Fruit fly (Drosophila melanogaster) whole organism, embryonic: ENCODE data around the gene yellow-e2.

Experiments
- Atf3 ChIP-seq: fragments of 200-800 bp; sonication (Bioruptor generic); optimal IDR thresholded peaks from 3 replicates; lab custom pipeline; 2016; ENCODE audit warnings: missing biosample characterization, missing genetic modification characterization
- Atf6 ChIP-seq: fragments of 200-800 bp; sonication (Bioruptor generic); IDR thresholded peaks from 2 replicates; pipeline ENCODE4 v1.3.6; 2022; ENCODE audit warnings: missing biosample characterization, missing genetic modification characterization
- Awh ChIP-seq: fragments of 200-800 bp; sonication (Bioruptor generic); IDR thresholded peaks from 2 replicates; pipeline ENCODE4, ENCODE4 v1.3.6; 2022; ENCODE audit warnings: missing biosample characterization, missing genetic modification characterization
- BEAF-32 ChIP-seq: fragments of 200-800 bp; sonication (Bioruptor generic); optimal IDR thresholded peaks from 3 replicates; lab custom pipeline; 2017; ENCODE audit warnings: missing biosample characterization, missing genetic modification characterization, mild to moderate bottlenecking, moderate library complexity, missing genetic modification reagents
- CG11247 ChIP-seq: fragments of 200-800 bp; sonication (Bioruptor generic); IDR thresholded peaks from 2 replicates; pipeline ENCODE4 v1.3.6; 2022; ENCODE audit warnings: missing biosample characterization, missing genetic modification characterization
- CG11456 ChIP-seq: fragments of 200-800 bp; sonication (Bioruptor generic); IDR thresholded peaks from 3 replicates; pipeline ENCODE4 v1.3.6; 2022; ENCODE audit warnings: missing biosample characterization, missing genetic modification characterization
- CG11695 ChIP-seq: fragments of 200-800 bp; sonication (Bioruptor generic); IDR thresholded peaks from 3 replicates; pipeline ENCODE4 v1.3.6; 2022; ENCODE audit warnings: missing biosample characterization, missing genetic modification characterization
- CG13775 ChIP-seq: fragments of 200-800 bp; sonication (Bioruptor generic); optimal IDR thresholded peaks from 3 replicates; lab custom pipeline; 2017; ENCODE audit warnings: missing biosample characterization, mild to moderate bottlenecking, missing genetic modification characterization
- CG14014 ChIP-seq: fragments of 200-800 bp; sonication (Bioruptor generic); IDR thresholded peaks from 2 replicates; pipeline ENCODE4 v1.3.6; 2022; ENCODE audit warnings: missing biosample characterization, missing genetic modification characterization
- CG15514 ChIP-seq: fragments of 200-800 bp; sonication (Bioruptor generic); optimal IDR thresholded peaks from 3 replicates; lab custom pipeline; 2017; ENCODE audit warnings: missing biosample characterization, missing genetic modification characterization, mild to moderate bottlenecking, moderate library complexity, missing genetic modification reagents
- CG31224 ChIP-seq: fragments of 200-800 bp; sonication (Bioruptor generic); IDR thresholded peaks from 2 replicates; pipeline ENCODE4 v1.3.6; 2022; ENCODE audit warnings: missing biosample characterization, missing genetic modification characterization
- CG3281 ChIP-seq: fragments of 200-800 bp; sonication (Bioruptor generic); optimal IDR thresholded peaks from 3 replicates; lab custom pipeline; 2017; ENCODE audit warnings: missing biosample characterization, mild to moderate bottlenecking, missing genetic modification characterization
- CG34224 ChIP-seq: fragments of 200-800 bp; sonication (Bioruptor generic); IDR thresholded peaks from 3 replicates; pipeline ENCODE4 v1.3.6; 2022; ENCODE audit warnings: missing biosample characterization, missing genetic modification characterization; ENCODE audit not compliant: partially characterized antibody
- CG4854 ChIP-seq: fragments of 200-800 bp; sonication (Bioruptor generic); optimal IDR thresholded peaks from 2 replicates; lab custom pipeline; 2016; ENCODE audit warnings: missing biosample characterization, missing genetic modification characterization, inconsistent platforms
- CG5953 ChIP-seq: fragments of 200-800 bp; sonication (Bioruptor generic); IDR thresholded peaks from 2 replicates; pipeline ENCODE4 v1.3.6; 2022; ENCODE audit warnings: missing biosample characterization, missing genetic modification characterization
- CG6683 ChIP-seq: fragments of 200-800 bp; sonication (Bioruptor generic); optimal IDR thresholded peaks from 2 replicates; lab custom pipeline; 2017; ENCODE audit warnings: missing biosample characterization, mild to moderate bottlenecking, missing genetic modification characterization, missing genetic modification reagents
- CG6689 ChIP-seq: fragments of 200-800 bp; sonication (Bioruptor generic); IDR thresholded peaks from 2 replicates; pipeline ENCODE4 v1.3.6; 2022; ENCODE audit warnings: missing biosample characterization, missing genetic modification characterization
- CG8388 ChIP-seq: fragments of 200-800 bp; sonication (Bioruptor generic); optimal IDR thresholded peaks from 2 replicates; lab custom pipeline; 2019; ENCODE audit warnings: missing biosample characterization, mild to moderate bottlenecking, missing genetic modification characterization, moderate library complexity
- CTCF ChIP-seq: fragments of 200-800 bp; sonication (Bioruptor generic); optimal IDR thresholded peaks from 2 replicates; lab custom pipeline; 2017; ENCODE audit warnings: missing biosample characterization, mild to moderate bottlenecking, missing genetic modification characterization, moderate library complexity
- D19B ChIP-seq: fragments of 200-800 bp; sonication (Bioruptor generic); optimal IDR thresholded peaks from 2 replicates; lab custom pipeline; 2017; ENCODE audit warnings: missing biosample characterization, mild to moderate bottlenecking, missing genetic modification characterization
- Dp ChIP-seq: fragments of 200-800 bp; sonication (Bioruptor generic); optimal IDR thresholded peaks from 2 replicates; lab custom pipeline; 2018; ENCODE audit warnings: missing biosample characterization, mild to moderate bottlenecking, missing genetic modification characterization, moderate library complexity
- E2f1 ChIP-seq: fragments of 200-800 bp; sonication (Bioruptor generic); IDR thresholded peaks from 2 replicates; pipeline ENCODE4 v1.3.6; 2022; ENCODE audit warnings: missing biosample characterization, missing genetic modification characterization
- ERR ChIP-seq: fragments of 200-800 bp; sonication (Bioruptor generic); optimal IDR thresholded peaks from 2 replicates; lab custom pipeline; 2016; ENCODE audit warnings: missing biosample characterization, missing genetic modification characterization
- H2.0 ChIP-seq: fragments of 200-800 bp; sonication (Bioruptor generic); IDR thresholded peaks from 2 replicates; pipeline ENCODE4 v1.3.6; 2022; ENCODE audit warnings: missing biosample characterization, missing genetic modification characterization
- Hand ChIP-seq: fragments of 200-800 bp; sonication (Bioruptor generic); optimal IDR thresholded peaks from 2 replicates; lab custom pipeline; 2017; ENCODE audit warnings: mild to moderate bottlenecking, missing biosample characterization, missing genetic modification reagents, missing genetic modification characterization
- Med ChIP-seq: fragments of 200-800 bp; sonication (Bioruptor generic); peaks from one replicate; lab custom pipeline; 2016; ENCODE audit warnings: missing biosample characterization, missing genetic modification characterization, mild to moderate bottlenecking, inconsistent platforms, moderate library complexity
- Scr ChIP-seq: fragments of 200-800 bp; sonication (Bioruptor generic); IDR thresholded peaks from 2 replicates; pipeline ENCODE4 v1.3.6; 2022; ENCODE audit warnings: missing biosample characterization, missing genetic modification characterization; ENCODE audit not compliant: partially characterized antibody
- Tbp ChIP-seq: fragments of >200 bp; optimal IDR thresholded peaks from 2 replicates; lab custom pipeline; 2018; ENCODE audit warnings: missing biosample characterization, missing genetic modification characterization
- Vsx1 ChIP-seq: fragments of 200-800 bp; sonication (Bioruptor generic); optimal IDR thresholded peaks from 2 replicates; lab custom pipeline; 2017; ENCODE audit warnings: missing biosample characterization, mild to moderate bottlenecking, missing genetic modification characterization, missing genetic modification reagents
- abd-A ChIP-seq: fragments of 200-800 bp; sonication (Bioruptor generic); optimal IDR thresholded peaks from 3 replicates; lab custom pipeline; 2019; ENCODE audit warnings: missing biosample characterization, mild to moderate bottlenecking, missing genetic modification characterization, moderate library complexity
- ac ChIP-seq: fragments of 200-800 bp; sonication (Bioruptor generic); optimal IDR thresholded peaks from 3 replicates; lab custom pipeline; 2017; ENCODE audit warnings: missing biosample characterization, mild to moderate bottlenecking, missing genetic modification characterization
- cas ChIP-seq: fragments of 200-800 bp; sonication (Bioruptor generic); IDR thresholded peaks from 2 replicates; pipeline ENCODE4 v1.3.6; 2022; ENCODE audit warnings: missing biosample characterization, missing genetic modification characterization
- cato ChIP-seq: fragments of 200-800 bp; sonication (Bioruptor generic); optimal IDR thresholded peaks from 2 replicates; lab custom pipeline; 2016; ENCODE audit warnings: missing biosample characterization, missing genetic modification characterization, borderline replicate concordance
- croc ChIP-seq: fragments of 200-800 bp; sonication (Bioruptor generic); conservative IDR thresholded peaks from 3 replicates; pipeline ENCODE4 v1.3.6; 2022; ENCODE audit warnings: missing biosample characterization, missing genetic modification characterization
- dan ChIP-seq: fragments of 200-800 bp; sonication (Bioruptor generic); IDR thresholded peaks from 2 replicates; pipeline ENCODE4 v1.3.6; 2022; ENCODE audit warnings: missing biosample characterization, missing genetic modification characterization
- danr ChIP-seq: fragments of 200-800 bp; sonication (Bioruptor generic); IDR thresholded peaks from 2 replicates; pipeline ENCODE4 v1.3.6; 2022; ENCODE audit warnings: missing biosample characterization, missing genetic modification characterization
- fd102C ChIP-seq: fragments of 200-800 bp; sonication (Bioruptor generic); optimal IDR thresholded peaks from 2 replicates; lab custom pipeline; 2018; ENCODE audit warnings: missing biosample characterization, mild to moderate bottlenecking, missing genetic modification characterization, moderate library complexity
- gem ChIP-seq: fragments of 200-800 bp; sonication (Bioruptor generic); optimal IDR thresholded peaks from 2 replicates; lab custom pipeline; 2019; ENCODE audit warnings: missing biosample characterization, mild to moderate bottlenecking, missing genetic modification characterization, moderate library complexity
- klu ChIP-seq: fragments of 200-800 bp; sonication (Bioruptor generic); IDR thresholded peaks from 2 replicates; pipeline ENCODE4 v1.3.6; 2022; ENCODE audit warnings: missing biosample characterization, missing genetic modification characterization
- knrl ChIP-seq: fragments of 200-800 bp; sonication (Bioruptor generic); IDR thresholded peaks from 3 replicates; pipeline ENCODE4 v1.3.6; 2022; ENCODE audit warnings: missing biosample characterization, missing genetic modification characterization; ENCODE audit not compliant: partially characterized antibody
- lilli ChIP-seq: fragments of 200-800 bp; sonication (Bioruptor generic); optimal IDR thresholded peaks from 3 replicates; lab custom pipeline; 2016; ENCODE audit warnings: missing biosample characterization, missing genetic modification characterization
- lmd ChIP-seq: fragments of 200-800 bp; sonication (Bioruptor generic); IDR thresholded peaks from 2 replicates; pipeline ENCODE4 v1.3.6; 2022; ENCODE audit warnings: missing biosample characterization, missing genetic modification characterization
- pho ChIP-seq: fragments of 200-800 bp; sonication (Bioruptor generic); optimal IDR thresholded peaks from 2 replicates; lab custom pipeline; 2016; ENCODE audit warnings: missing biosample characterization, missing genetic modification characterization
- ranshi ChIP-seq: fragments of 200-800 bp; sonication (Bioruptor generic); IDR thresholded peaks from 2 replicates; pipeline ENCODE4 v1.3.6; 2022; ENCODE audit warnings: missing biosample characterization, missing genetic modification characterization
- shn ChIP-seq: fragments of 200-800 bp; sonication (Bioruptor generic); optimal IDR thresholded peaks from 3 replicates; lab custom pipeline; 2016; ENCODE audit warnings: missing biosample characterization, missing genetic modification characterization
- slbo ChIP-seq: fragments of 200-800 bp; sonication (Bioruptor generic); IDR thresholded peaks from 2 replicates; pipeline ENCODE4 v1.3.6; 2022; ENCODE audit warnings: missing biosample characterization, missing genetic modification characterization
- ssp ChIP-seq: fragments of 200-800 bp; sonication (Bioruptor generic); IDR thresholded peaks from 2 replicates; pipeline ENCODE4 v1.3.6; 2022; ENCODE audit warnings: missing biosample characterization, missing genetic modification characterization
- tin ChIP-seq: fragments of 200-800 bp; sonication (Bioruptor generic); optimal IDR thresholded peaks from 3 replicates; lab custom pipeline; 2016; ENCODE audit warnings: missing biosample characterization, missing genetic modification characterization
- trh ChIP-seq: fragments of 200-800 bp; sonication (Bioruptor generic); optimal IDR thresholded peaks from 2 replicates; lab custom pipeline; 2016; ENCODE audit warnings: missing biosample characterization, missing genetic modification characterization
- tup ChIP-seq: fragments of 200-800 bp; sonication (Bioruptor generic); optimal IDR thresholded peaks from 2 replicates; lab custom pipeline; 2016; ENCODE audit warnings: missing biosample characterization, mild to moderate bottlenecking, missing genetic modification characterization, moderate library complexity
- usp ChIP-seq: fragments of >200 bp; optimal IDR thresholded peaks from 2 replicates; lab custom pipeline; 2017; ENCODE audit warnings: missing biosample characterization, missing genetic modification characterization
- wdn ChIP-seq: fragments of 200-800 bp; sonication (Bioruptor generic); IDR thresholded peaks from 2 replicates; pipeline ENCODE4 v1.3.6; 2022; ENCODE audit warnings: missing biosample characterization, missing genetic modification characterization

Gene yellow-e2

dm6 chr3R:13453955-13454354 is 47.2 kb upstream of the yellow-e2 start (continued):
- peak; percentile 77 for TF ChIP-seq D19B (GFP tag; lab: Kevin White, UChicago)
- TF ChIP-seq H2.0: peak; percentile 56
- no peak for TF ChIP-seq tup (GFP tag; lab: Kevin White, UChicago)
- no peak for TF ChIP-seq dan (GFP tag; lab: Robert Waterston, UW)
- TF ChIP-seq CG31224: peak; percentile 74
- TF ChIP-seq tin (GFP tag; lab: Kevin White, UChicago): peak; percentile 46
- TF ChIP-seq danr (GFP tag; lab: Robert Waterston, UW): peak; percentile 44
- peak; percentile 53 for TF ChIP-seq CG15514 (GFP tag; lab: Kevin White, UChicago)
- peak; percentile 92 for TF ChIP-seq Med (GFP tag; lab: Kevin White, UChicago)
- peak; percentile 67 for TF ChIP-seq CG11247 (GFP tag; lab: Robert Waterston, UW)
- no peak for TF ChIP-seq Scr (GFP tag; lab: Robert Waterston, UW)
- peak; percentile 85 for TF ChIP-seq ranshi (GFP tag; lab: Robert Waterston, UW)
- peak; percentile 85 for TF ChIP-seq slbo
- peak; percentile 73; the same call in 2 of the 3 replicates for TF ChIP-seq CG11695 (GFP tag; lab: Robert Waterston, UW)
- peak; percentile 64; the same call in 1 of the 2 replicates for TF ChIP-seq cas (GFP tag; lab: Robert Waterston, UW)
- TF ChIP-seq knrl (GFP tag; lab: Robert Waterston, UW): no peak
- TF ChIP-seq CG4854: peak; percentile 53
- TF ChIP-seq BEAF-32 (GFP tag; lab: Kevin White, UChicago): no peak
- peak; percentile 67 for TF ChIP-seq klu (GFP tag; lab: Robert Waterston, UW)
- TF ChIP-seq Hand: no peak
- peak; percentile 79; the same call in 1 of the 2 replicates for TF ChIP-seq lmd (GFP tag; lab: Robert Waterston, UW)
- no peak for TF ChIP-seq fd102C (GFP tag; lab: Kevin White, UChicago)
- peak; percentile 62 for TF ChIP-seq abd-A (tag; lab: Kevin White, UChicago)
- no peak for TF ChIP-seq usp (GFP tag; lab: Kevin White, UChicago)
- TF ChIP-seq ac (GFP tag; lab: Kevin White, UChicago): no peak
- TF ChIP-seq CG14014 (GFP tag; lab: Robert Waterston, UW): peak; percentile 76
- no peak for TF ChIP-seq cato
- peak; percentile 52 for TF ChIP-seq Vsx1 (GFP tag; lab: Kevin White, UChicago)
- no peak for TF ChIP-seq CG5953 (GFP tag; lab: Robert Waterston, UW)
- peak; percentile 24 for TF ChIP-seq CG6683 (GFP tag; lab: Kevin White, UChicago)
- TF ChIP-seq ERR (GFP tag; lab: Kevin White, UChicago): no peak
- TF ChIP-seq CTCF: no peak
- TF ChIP-seq gem: peak; percentile 87
- peak; percentile 49 for TF ChIP-seq pho (GFP tag; lab: Kevin White, UChicago)
- peak; percentile 69; the same call in 1 of the 3 replicates for TF ChIP-seq CG11456 (GFP tag; lab: Robert Waterston, UW)
- TF ChIP-seq CG6689 (GFP tag; lab: Robert Waterston, UW): peak; percentile 74; the same call in 1 of the 2 replicates
- TF ChIP-seq Dp (GFP tag; lab: Kevin White, UChicago): no peak
- TF ChIP-seq E2f1 (GFP tag; lab: Robert Waterston, UW): peak; percentile 64
- TF ChIP-seq lilli (GFP tag; lab: Kevin White, UChicago): peak; percentile 82
- peak; percentile 40 for TF ChIP-seq CG13775 (GFP tag; lab: Kevin White, UChicago)
- peak; percentile 59 for TF ChIP-seq Awh (GFP tag; lab: Robert Waterston, UW)
- peak; percentile 73; the same call in 1 of the 2 replicates for TF ChIP-seq Atf6 (GFP tag; lab: Robert Waterston, UW)
- no peak for TF ChIP-seq CG34224
- no peak for TF ChIP-seq Atf3 (GFP tag; lab: Kevin White, UChicago)
- peak; percentile 7 for TF ChIP-seq trh
- peak; percentile 65 for TF ChIP-seq ssp
- peak; percentile 46; the same call in 1 of the 3 replicates for TF ChIP-seq croc
- TF ChIP-seq Tbp (GFP tag; lab: Kevin White, UChicago): no peak
- peak; percentile 61 for TF ChIP-seq CG8388
- TF ChIP-seq wdn (GFP tag; lab: Robert Waterston, UW): peak; percentile 59
- TF ChIP-seq CG3281 (GFP tag; lab: Kevin White, UChicago): peak; percentile 73
- peak; percentile 28 for TF ChIP-seq shn
